Worm (Caenorhabditis elegans) whole organism, mixed stage, embryonic: ENCODE data around the gene tars-1.

Experiments used
- mab-5 ChIP-seq: fragments of 150-350 bp; optimal IDR thresholded peaks from 2 replicates; lab custom pipeline; 2014; ENCODE audit warnings: missing biosample characterization, missing genetic modification characterization
- nhr-12 ChIP-seq: fragments of 150-350 bp; optimal IDR thresholded peaks from 2 replicates; lab custom pipeline; 2014; ENCODE audit warnings: missing biosample characterization, missing genetic modification characterization
- snpc-4 ChIP-seq: fragments of 150-350 bp; optimal IDR thresholded peaks from 2 replicates; lab custom pipeline; 2014; ENCODE audit warnings: missing biosample characterization, missing genetic modification characterization
- zip-8 ChIP-seq: fragments of 150-350 bp; optimal IDR thresholded peaks from 2 replicates; lab custom pipeline; 2014; ENCODE audit warnings: missing biosample characterization, missing genetic modification characterization

ce11 chrII:11722164-11722563 lies 26.7 kb upstream of the tars-1 start:
- no peak for TF ChIP-seq nhr-12 (tag; lab: Kevin White, UChicago)
- TF ChIP-seq mab-5 (tag; lab: Kevin White, UChicago) = no peak
- no peak for TF ChIP-seq zip-8 (tag; lab: Kevin White, UChicago)
- TF ChIP-seq snpc-4 (tag; lab: Kevin White, UChicago) = no peak
